Fruit fly (Drosophila melanogaster) whole organism, embryonic: ENCODE results near the gene CG12698.

Experiments used
- Antp ChIP-seq: fragments of 200-800 bp; sonication (Bioruptor generic); optimal IDR thresholded peaks from 3 replicates; lab custom pipeline; 2016; ENCODE audit warnings: missing biosample characterization, missing genetic modification characterization
- Awh ChIP-seq: fragments of 200-800 bp; sonication (Bioruptor generic); IDR thresholded peaks from 2 replicates; pipeline ENCODE4, ENCODE4 v1.3.6; 2022; ENCODE audit warnings: missing biosample characterization, missing genetic modification characterization
- CG10979 ChIP-seq: fragments of 200-800 bp; sonication (Bioruptor generic); optimal IDR thresholded peaks from 2 replicates; lab custom pipeline; 2018; ENCODE audit warnings: missing biosample characterization, mild to moderate bottlenecking, missing genetic modification characterization, moderate library complexity
- CG11247 ChIP-seq: fragments of 200-800 bp; sonication (Bioruptor generic); IDR thresholded peaks from 2 replicates; pipeline ENCODE4 v1.3.6; 2022; ENCODE audit warnings: missing biosample characterization, missing genetic modification characterization
- CG12071 ChIP-seq: fragments of 200-800 bp; sonication (Bioruptor generic); optimal IDR thresholded peaks from 3 replicates; lab custom pipeline; 2018; ENCODE audit warnings: missing biosample characterization, mild to moderate bottlenecking, missing genetic modification characterization
- CG12236 ChIP-seq: fragments of 200-800 bp; sonication (Bioruptor generic); optimal IDR thresholded peaks from 2 replicates; lab custom pipeline; 2016; ENCODE audit warnings: missing biosample characterization, missing genetic modification characterization
- CG12659 ChIP-seq: fragments of 200-800 bp; sonication (Bioruptor generic); optimal IDR thresholded peaks from 3 replicates; lab custom pipeline; 2017; ENCODE audit warnings: mild to moderate bottlenecking, missing biosample characterization, missing genetic modification reagents, missing genetic modification characterization
- CG12942 ChIP-seq: fragments of 200-800 bp; sonication (Bioruptor generic); optimal IDR thresholded peaks from 3 replicates; lab custom pipeline; 2016; ENCODE audit warnings: missing biosample characterization, missing genetic modification characterization
- CG13123 ChIP-seq: fragments of 200-800 bp; sonication (Bioruptor generic); optimal IDR thresholded peaks from 2 replicates; lab custom pipeline; 2016; ENCODE audit warnings: missing biosample characterization, missing genetic modification characterization
- CG13296 ChIP-seq: fragments of 200-800 bp; sonication (Bioruptor generic); optimal IDR thresholded peaks from 3 replicates; lab custom pipeline; 2018; ENCODE audit warnings: missing biosample characterization, mild to moderate bottlenecking, missing genetic modification characterization
- CG13624 ChIP-seq: fragments of 200-800 bp; sonication (Bioruptor generic); optimal IDR thresholded peaks from 2 replicates; lab custom pipeline; 2016; ENCODE audit warnings: missing biosample characterization, missing genetic modification characterization
- CG16779 ChIP-seq: fragments of 200-800 bp; sonication (Bioruptor generic); IDR thresholded peaks from 2 replicates; pipeline ENCODE4 v1.3.6; 2022; ENCODE audit warnings: missing biosample characterization, missing genetic modification characterization
- CG16813 ChIP-seq: fragments of 200-800 bp; sonication (Bioruptor generic); IDR thresholded peaks from 3 replicates; pipeline ENCODE4 v1.3.6; 2022; ENCODE audit warnings: missing biosample characterization, missing genetic modification characterization; ENCODE audit not compliant: partially characterized antibody
- CG17328 ChIP-seq: fragments of 200-800 bp; sonication (Bioruptor generic); IDR thresholded peaks from 2 replicates; pipeline ENCODE4 v1.3.6; 2022; ENCODE audit warnings: missing biosample characterization, missing genetic modification characterization
- CG17612 ChIP-seq: fragments of 200-800 bp; sonication (Bioruptor generic); IDR thresholded peaks from 2 replicates; pipeline ENCODE4 v1.3.6; 2022; ENCODE audit warnings: missing biosample characterization, missing genetic modification characterization
- CG31388 ChIP-seq: fragments of 200-800 bp; sonication (Bioruptor generic); optimal IDR thresholded peaks from 2 replicates; lab custom pipeline; 2016; ENCODE audit warnings: missing biosample characterization, missing genetic modification characterization
- CG33557 ChIP-seq: fragments of 200-800 bp; sonication (Bioruptor generic); optimal IDR thresholded peaks from 2 replicates; lab custom pipeline; 2019; ENCODE audit warnings: missing biosample characterization, mild to moderate bottlenecking, missing genetic modification characterization, moderate library complexity
- CG3407 ChIP-seq: fragments of 200-800 bp; sonication (Bioruptor generic); optimal IDR thresholded peaks from 2 replicates; lab custom pipeline; 2018; ENCODE audit warnings: missing biosample characterization, mild to moderate bottlenecking, missing genetic modification characterization
- CG4328 ChIP-seq: fragments of 200-800 bp; sonication (Bioruptor generic); optimal IDR thresholded peaks from 3 replicates; lab custom pipeline; 2017; ENCODE audit warnings: missing biosample characterization, missing genetic modification reagents, missing genetic modification characterization
- CG4360 ChIP-seq: fragments of 200-800 bp; sonication (Bioruptor generic); IDR thresholded peaks from 2 replicates; pipeline ENCODE4 v1.3.6; 2022; ENCODE audit warnings: missing biosample characterization, missing genetic modification characterization
- CG5953 ChIP-seq: fragments of 200-800 bp; sonication (Bioruptor generic); IDR thresholded peaks from 2 replicates; pipeline ENCODE4 v1.3.6; 2022; ENCODE audit warnings: missing biosample characterization, missing genetic modification characterization
- CG8089 ChIP-seq: fragments of 200-800 bp; sonication (Bioruptor generic); optimal IDR thresholded peaks from 3 replicates; lab custom pipeline; 2016; ENCODE audit warnings: missing biosample characterization, missing genetic modification characterization
- CG8765 ChIP-seq: fragments of 200-800 bp; sonication (Bioruptor generic); IDR thresholded peaks from 2 replicates; pipeline ENCODE4 v1.3.6; 2022; ENCODE audit warnings: missing biosample characterization, missing genetic modification characterization
- CkIIα-i1 ChIP-seq: fragments of 200-800 bp; sonication (Bioruptor generic); IDR thresholded peaks from 2 replicates; pipeline ENCODE4 v1.3.6; 2022; ENCODE audit warnings: missing biosample characterization, missing genetic modification characterization
- Dfd ChIP-seq, 2 experiments: fragments of >200 bp; optimal IDR thresholded peaks; 2 replicates each; lab custom pipeline; 2017; ENCODE audit warnings: missing biosample characterization in 2 of 2, missing genetic modification characterization in 2 of 2
- Dip2 ChIP-seq: fragments of 200-800 bp; sonication (Bioruptor generic); IDR thresholded peaks from 2 replicates; pipeline ENCODE4 v1.3.6; 2022; ENCODE audit warnings: missing biosample characterization, missing genetic modification characterization
- Dp ChIP-seq: fragments of 200-800 bp; sonication (Bioruptor generic); optimal IDR thresholded peaks from 2 replicates; lab custom pipeline; 2018; ENCODE audit warnings: missing biosample characterization, mild to moderate bottlenecking, missing genetic modification characterization, moderate library complexity
- Eip74EF ChIP-seq, 2 experiments: fragments of 200-800 bp in 1 of 2; fragments of >200 bp in 1 of 2; sonication (Bioruptor generic) in 1 of 2; optimal IDR thresholded peaks; 2 replicates each; lab custom pipeline; 2017 to 2019; ENCODE audit warnings: missing biosample characterization in 2 of 2, missing genetic modification characterization in 2 of 2, mild to moderate bottlenecking in 1 of 2, moderate library complexity in 1 of 2
- Ets65A ChIP-seq: fragments of 200-800 bp; sonication (Bioruptor generic); peaks from one replicate; lab custom pipeline; 2016; ENCODE audit warnings: missing biosample characterization, missing genetic modification characterization
- Hmx ChIP-seq: fragments of 200-800 bp; sonication (Bioruptor generic); optimal IDR thresholded peaks from 2 replicates; lab custom pipeline; 2016; ENCODE audit warnings: missing biosample characterization, missing genetic modification characterization
- NC2α ChIP-seq: fragments of 200-800 bp; sonication (Bioruptor generic); optimal IDR thresholded peaks from 2 replicates; lab custom pipeline; 2016; ENCODE audit warnings: missing biosample characterization, missing genetic modification characterization
- Nf-YC ChIP-seq: fragments of 200-800 bp; optimal IDR thresholded peaks from 3 replicates; lab custom pipeline; 2019; ENCODE audit warnings: missing biosample characterization, mild to moderate bottlenecking, missing genetic modification characterization, moderate library complexity
- Six4 ChIP-seq: fragments of 200-800 bp; sonication (Bioruptor generic); optimal IDR thresholded peaks from 2 replicates; lab custom pipeline; 2016; ENCODE audit warnings: missing biosample characterization, missing genetic modification characterization
- Sox102F ChIP-seq: fragments of 200-800 bp; sonication (Bioruptor generic); optimal IDR thresholded peaks from 2 replicates; lab custom pipeline; 2018; ENCODE audit warnings: missing biosample characterization, mild to moderate bottlenecking, missing genetic modification characterization, moderate library complexity
- Spps ChIP-seq: fragments of 200-800 bp; sonication (Bioruptor generic); optimal IDR thresholded peaks from 2 replicates; lab custom pipeline; 2018; ENCODE audit warnings: missing biosample characterization, mild to moderate bottlenecking, missing genetic modification characterization
- TFAM ChIP-seq: fragments of 200-800 bp; sonication (Bioruptor generic); optimal IDR thresholded peaks from 2 replicates; lab custom pipeline; 2017; ENCODE audit warnings: missing biosample characterization, missing genetic modification characterization, inconsistent platforms
- chif ChIP-seq, 2 experiments: fragments of 200-800 bp; sonication (Bioruptor generic); optimal IDR thresholded peaks; 3 replicates each; lab custom pipeline; 2016; ENCODE audit warnings: missing biosample characterization in 2 of 2, missing genetic modification characterization in 2 of 2
- crp ChIP-seq, 2 experiments: fragments of 200-800 bp; sonication (Bioruptor generic); optimal IDR thresholded peaks; 2 replicates in 1 of 2; 3 replicates in 1 of 2; lab custom pipeline; 2017; ENCODE audit warnings: missing biosample characterization in 2 of 2, missing genetic modification characterization in 2 of 2, mild to moderate bottlenecking in 1 of 2, moderate library complexity in 1 of 2
- eyg ChIP-seq: fragments of 200-800 bp; sonication (Bioruptor generic); optimal IDR thresholded peaks from 3 replicates; lab custom pipeline; 2016; ENCODE audit warnings: missing biosample characterization, missing genetic modification characterization
- fd3F ChIP-seq: fragments of 200-800 bp; sonication (Bioruptor generic); optimal IDR thresholded peaks from 2 replicates; lab custom pipeline; 2018; ENCODE audit warnings: missing biosample characterization, mild to moderate bottlenecking, missing genetic modification characterization, moderate library complexity
- fd64A ChIP-seq: fragments of 200-800 bp; sonication (Bioruptor generic); optimal IDR thresholded peaks from 3 replicates; lab custom pipeline; 2018; ENCODE audit warnings: missing biosample characterization, mild to moderate bottlenecking, missing genetic modification characterization
- gro ChIP-seq: fragments of 200-800 bp; sonication (Bioruptor generic); optimal IDR thresholded peaks from 2 replicates; lab custom pipeline; 2016; ENCODE audit warnings: missing biosample characterization, missing genetic modification characterization
- hbn ChIP-seq: fragments of 200-800 bp; sonication (Bioruptor generic); IDR thresholded peaks from 2 replicates; pipeline ENCODE4 v1.3.6; 2022; ENCODE audit warnings: missing biosample characterization, missing genetic modification characterization; ENCODE audit not compliant: partially characterized antibody
- insv ChIP-seq, 2 experiments: fragments of 200-800 bp; sonication (Bioruptor generic); optimal IDR thresholded peaks; 3 replicates each; lab custom pipeline; 2016 to 2018; ENCODE audit warnings: missing biosample characterization in 2 of 2, missing genetic modification characterization in 2 of 2
- luna ChIP-seq: fragments of 200-800 bp; sonication (Bioruptor generic); optimal IDR thresholded peaks from 2 replicates; lab custom pipeline; 2016; ENCODE audit warnings: missing biosample characterization, missing genetic modification characterization
- mld ChIP-seq: fragments of 200-800 bp; sonication (Bioruptor generic); IDR thresholded peaks from 3 replicates; pipeline ENCODE4 v1.3.6; 2022; ENCODE audit warnings: missing biosample characterization, missing genetic modification characterization; ENCODE audit not compliant: partially characterized antibody
- pfk ChIP-seq: fragments of 200-800 bp; sonication (Bioruptor generic); optimal IDR thresholded peaks from 2 replicates; lab custom pipeline; 2018; ENCODE audit warnings: missing biosample characterization, mild to moderate bottlenecking, missing genetic modification characterization, moderate library complexity
- rib ChIP-seq: fragments of 200-800 bp; sonication (Bioruptor generic); IDR thresholded peaks from 2 replicates; pipeline ENCODE4 v1.3.6; 2022; ENCODE audit warnings: missing biosample characterization, missing genetic modification characterization
- sens-2 ChIP-seq: fragments of 200-800 bp; sonication (Bioruptor generic); IDR thresholded peaks from 2 replicates; pipeline ENCODE4 v1.3.6; 2022; ENCODE audit warnings: missing biosample characterization, missing genetic modification characterization
- sima ChIP-seq: fragments of 200-800 bp; sonication (Bioruptor generic); optimal IDR thresholded peaks from 2 replicates; lab custom pipeline; 2016; ENCODE audit warnings: missing biosample characterization, missing genetic modification characterization
- stc ChIP-seq: fragments of 200-800 bp; sonication (Bioruptor generic); IDR thresholded peaks from 2 replicates; pipeline ENCODE4 v1.3.6; 2022; ENCODE audit warnings: missing biosample characterization, missing genetic modification characterization
- zen ChIP-seq: fragments of 200-800 bp; sonication (Bioruptor generic); optimal IDR thresholded peaks from 3 replicates; lab custom pipeline; 2018; ENCODE audit warnings: missing biosample characterization, mild to moderate bottlenecking, missing genetic modification characterization, moderate library complexity

CG12698 gene

DNA sequence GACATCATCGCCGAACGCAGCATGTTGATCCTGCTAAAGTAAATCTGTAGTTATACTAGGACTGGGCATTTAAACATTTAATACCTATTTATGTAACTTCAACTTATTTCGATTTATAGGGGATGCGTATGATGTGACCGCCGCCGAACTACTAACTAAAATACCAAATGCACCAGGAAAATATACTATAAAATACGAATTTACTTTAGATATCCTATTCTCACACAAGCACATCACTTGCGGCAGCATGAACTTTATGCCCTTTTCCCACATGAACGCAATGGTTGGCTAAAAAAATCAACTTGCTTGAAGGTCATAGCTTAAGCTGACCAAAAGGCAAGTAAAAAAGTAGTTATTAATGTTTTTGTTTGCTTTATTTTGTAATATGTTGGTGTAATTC lies 19.3 kb upstream of the CG12698 start, which contains the start of gene ND-20 (continued):
- TF ChIP-seq CG31388 (GFP tag; lab: Kevin White, UChicago) (no peak), Dip2 (GFP tag; lab: Robert Waterston, UW) (no peak), CG33557 (GFP tag; lab: Kevin White, UChicago) (no peak), CG16779 (GFP tag; lab: Robert Waterston, UW) (no peak), CG13296 (GFP tag; lab: Kevin White, UChicago) (no peak), zen (tag; lab: Kevin White, UChicago) (peak; percentile 64), CG13624 (GFP tag; lab: Kevin White, UChicago) (no peak), Ets65A (peak; percentile 68), CG10979 (tag; lab: Kevin White, UChicago) (peak; percentile 22), CG3407 (no peak), rib (GFP tag; lab: Robert Waterston, UW) (no peak), CG12659 (GFP tag; lab: Kevin White, UChicago) (peak; percentile 65), Dfd (GFP tag; optimal IDR thresholded peaks at IDR 0.05; lab: Kevin White, UChicago) (peak in 1 of 2 experiments; percentile 77), crp (GFP tag; optimal IDR thresholded peaks at IDR 0.05; lab: Kevin White, UChicago) (peak in 1 of 2 experiments; percentile 13), fd3F (GFP tag; lab: Kevin White, UChicago) (no peak), chif (GFP tag; optimal IDR thresholded peaks at IDR 0.05; lab: Kevin White, UChicago) (no peak), TFAM (no peak), CG12236 (GFP tag; lab: Kevin White, UChicago) (no peak), CG11247 (no peak), CG8765 (GFP tag; lab: Robert Waterston, UW) (no peak), CG16813 (GFP tag; lab: Robert Waterston, UW) (no peak), CG4360 (GFP tag; lab: Robert Waterston, UW) (no peak), Antp (no peak), CG17328 (GFP tag; lab: Robert Waterston, UW) (no peak), sens-2 (GFP tag; lab: Robert Waterston, UW) (no peak), CG12942 (GFP tag; lab: Kevin White, UChicago) (no peak), CG8089 (GFP tag; lab: Kevin White, UChicago) (no peak), Spps (tag; lab: Kevin White, UChicago) (no peak), CG13123 (GFP tag; lab: Kevin White, UChicago) (no peak), CG4328 (GFP tag; lab: Kevin White, UChicago) (no peak), Dp (GFP tag; lab: Kevin White, UChicago) (peak; percentile 21), Awh (no peak), stc (GFP tag; lab: Robert Waterston, UW) (no peak), Sox102F (GFP tag; lab: Kevin White, UChicago) (no peak), Hmx (no peak), CG12071 (GFP tag; lab: Kevin White, UChicago) (no peak), CG17612 (GFP tag; lab: Robert Waterston, UW) (no peak), fd64A (GFP tag; lab: Kevin White, UChicago) (no peak), eyg (GFP tag; lab: Kevin White, UChicago) (no peak), sima (GFP tag; lab: Kevin White, UChicago) (no peak), Eip74EF (GFP tag; optimal IDR thresholded peaks at IDR 0.05; lab: Kevin White, UChicago) (peak in 1 of 2 experiments; percentile 95), luna (no peak), hbn (GFP tag; lab: Robert Waterston, UW) (no peak), Nf-YC (no peak), NC2α (GFP tag; lab: Kevin White, UChicago) (no peak), CG5953 (GFP tag; lab: Robert Waterston, UW) (no peak), pfk (peak; percentile 34), insv (GFP tag; optimal IDR thresholded peaks at IDR 0.05; lab: Kevin White, UChicago) (no peak), CkIIα-i1 (GFP tag; lab: Robert Waterston, UW) (no peak), mld (GFP tag; lab: Robert Waterston, UW) (no peak), Six4 (GFP tag; lab: Kevin White, UChicago) (no peak), gro (GFP tag; lab: Kevin White, UChicago) (no peak)
